Worm (Caenorhabditis elegans): Measurements from ENCODE around the gene W08E12.5.

DNA sequence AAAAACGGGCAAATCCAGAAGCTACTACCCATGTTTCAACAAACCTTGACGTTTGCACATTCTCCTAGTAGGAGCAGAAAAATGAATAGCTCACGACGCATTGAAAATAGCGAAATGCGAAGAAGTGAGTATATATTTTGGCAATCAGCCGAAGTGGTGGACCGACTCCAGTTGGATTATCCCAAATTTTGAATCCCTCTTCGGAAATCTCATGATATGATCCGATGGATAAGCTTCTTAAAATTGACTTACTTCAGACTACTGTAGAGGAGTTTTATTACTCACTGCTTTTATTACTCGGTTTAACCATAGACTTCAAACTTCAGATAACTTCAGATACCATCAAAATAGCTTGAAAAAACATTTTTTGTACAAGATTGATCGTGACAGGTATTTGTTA, 11.4 kb upstream of the W08E12.5 start, which contains the start of gene gcy-23:
- TF ChIP-seq him-1 (tag; optimal IDR thresholded peaks at IDR 0.05) (no peak), dao-5 (tag; optimal IDR thresholded peaks at IDR 0.05) (no peak)

Data from whole organism, L4/young adult.